Worm (Caenorhabditis elegans): ENCODE data around the gene lin-1.

DNA sequence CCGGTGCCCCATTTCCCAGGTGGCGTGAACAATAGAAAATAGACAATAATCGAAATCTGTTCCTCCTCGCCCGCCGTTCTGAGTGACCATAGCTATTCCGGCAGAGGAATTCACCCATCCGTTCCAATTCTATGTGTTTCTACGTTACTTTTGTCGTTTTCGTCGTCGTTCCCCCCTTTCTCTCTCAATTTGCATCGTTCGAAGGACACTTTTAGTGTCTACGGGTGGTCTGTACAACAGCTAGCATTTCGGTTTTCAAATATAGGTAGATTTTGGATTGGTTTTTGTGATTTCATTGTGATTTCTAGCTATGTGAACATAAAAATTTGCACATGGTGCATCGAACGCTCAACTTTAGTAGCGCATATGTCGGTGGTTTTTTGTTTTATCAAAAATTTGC lies 19.9 kb upstream of the lin-1 start:
- TF ChIP-seq C06A6.2 (GFP tag; conservative IDR thresholded peaks at IDR 0.05) (no peak), ztf-25 (GFP tag; IDR thresholded peaks at IDR 0.05) (no peak), unc-130 (GFP tag; optimal IDR thresholded peaks at IDR 0.05) (no peak), rec-8 (tag; optimal IDR thresholded peaks at IDR 0.05) (no peak), lag-1 (GFP tag; IDR thresholded peaks at IDR 0.05) (no peak), bed-1 (GFP tag; IDR thresholded peaks at IDR 0.05) (no peak), efl-1 (GFP tag; optimal IDR thresholded peaks at IDR 0.05) (no peak)

Data from whole organism, young adult.